Fruit fly (Drosophila melanogaster) whole organism: Measurements from ENCODE around the gene Nxf3.

Experiments
- CG8478 ChIP-seq: fragments of >200 bp; optimal IDR thresholded peaks from 2 replicates; lab custom pipeline; 2018; ENCODE audit warnings: inconsistent platforms
- pan ChIP-seq: fragments of >200 bp; optimal IDR thresholded peaks from 2 replicates; lab custom pipeline; 2017
- psq ChIP-seq: fragments of >200 bp; optimal IDR thresholded peaks from 2 replicates; lab custom pipeline; 2017
- usp ChIP-seq: fragments of >200 bp; optimal IDR thresholded peaks from 2 replicates; lab custom pipeline; 2017; ENCODE audit warnings: missing biosample characterization, missing genetic modification characterization, mixed read lengths

- TF ChIP-seq psq (lab: Kevin White, UChicago) (no peak), CG8478 (lab: Kevin White, UChicago) (no peak), usp (no peak), pan (lab: Kevin White, UChicago) (no peak)
Measured at dm6 chr3L:13917589-13918198, 47.3 kb upstream of the Nxf3 start.
